Fruit fly (Drosophila melanogaster) whole organism, embryonic: ENCODE data around the gene PpV.

ENCODE experiments used
- Aef1 ChIP-seq: fragments of 200-800 bp; sonication (Bioruptor generic); IDR thresholded peaks from 3 replicates; pipeline ENCODE4 v1.3.6; 2022; ENCODE audit warnings: missing biosample characterization, missing genetic modification characterization
- Antp ChIP-seq: fragments of 200-800 bp; sonication (Bioruptor generic); optimal IDR thresholded peaks from 3 replicates; lab custom pipeline; 2016; ENCODE audit warnings: missing biosample characterization, missing genetic modification characterization
- BEAF-32 ChIP-seq: fragments of 200-800 bp; sonication (Bioruptor generic); optimal IDR thresholded peaks from 3 replicates; lab custom pipeline; 2017; ENCODE audit warnings: missing biosample characterization, missing genetic modification characterization, mild to moderate bottlenecking, moderate library complexity, missing genetic modification reagents
- CG10979 ChIP-seq: fragments of 200-800 bp; sonication (Bioruptor generic); optimal IDR thresholded peaks from 2 replicates; lab custom pipeline; 2018; ENCODE audit warnings: missing biosample characterization, mild to moderate bottlenecking, missing genetic modification characterization, moderate library complexity
- CG12391 ChIP-seq: fragments of 200-800 bp; sonication (Bioruptor generic); optimal IDR thresholded peaks from 3 replicates; lab custom pipeline; 2018; ENCODE audit warnings: missing biosample characterization, mild to moderate bottlenecking, missing genetic modification characterization, moderate library complexity
- CG13123 ChIP-seq: fragments of 200-800 bp; sonication (Bioruptor generic); optimal IDR thresholded peaks from 2 replicates; lab custom pipeline; 2016; ENCODE audit warnings: missing biosample characterization, missing genetic modification characterization
- CG14710 ChIP-seq: fragments of 200-800 bp; sonication (Bioruptor generic); optimal IDR thresholded peaks from 3 replicates; lab custom pipeline; 2019; ENCODE audit warnings: missing biosample characterization, mild to moderate bottlenecking, missing genetic modification characterization, moderate library complexity
- CG1603 ChIP-seq: fragments of 200-800 bp; sonication (Bioruptor generic); optimal IDR thresholded peaks from 2 replicates; lab custom pipeline; 2019; ENCODE audit warnings: missing biosample characterization, mild to moderate bottlenecking, missing genetic modification characterization, moderate library complexity
- CG16779 ChIP-seq: fragments of 200-800 bp; sonication (Bioruptor generic); IDR thresholded peaks from 2 replicates; pipeline ENCODE4 v1.3.6; 2022; ENCODE audit warnings: missing biosample characterization, missing genetic modification characterization
- CG17361 ChIP-seq: fragments of 200-800 bp; sonication (Bioruptor generic); IDR thresholded peaks from 3 replicates; pipeline ENCODE4 v1.3.6; 2022; ENCODE audit warnings: missing biosample characterization, missing genetic modification characterization
- CG3163 ChIP-seq: fragments of 200-800 bp; sonication (Bioruptor generic); optimal IDR thresholded peaks from 3 replicates; lab custom pipeline; 2016; ENCODE audit warnings: missing biosample characterization, missing genetic modification characterization
- CG32532 ChIP-seq: fragments of 200-800 bp; sonication (Bioruptor generic); IDR thresholded peaks from 2 replicates; pipeline ENCODE4 v1.3.6; 2022; ENCODE audit warnings: missing biosample characterization, missing genetic modification characterization
- CG3847 ChIP-seq: fragments of 200-800 bp; sonication (Bioruptor generic); IDR thresholded peaks from 2 replicates; pipeline ENCODE4 v1.3.6; 2022; ENCODE audit warnings: missing biosample characterization, missing genetic modification characterization
- CG3995 ChIP-seq: fragments of 200-800 bp; sonication (Bioruptor generic); optimal IDR thresholded peaks from 3 replicates; lab custom pipeline; 2016; ENCODE audit warnings: missing biosample characterization, missing genetic modification characterization
- CG4820 ChIP-seq: fragments of 200-800 bp; sonication (Bioruptor generic); optimal IDR thresholded peaks from 3 replicates; lab custom pipeline; 2016; ENCODE audit warnings: missing biosample characterization, missing genetic modification characterization
- CG7372 ChIP-seq: fragments of 200-800 bp; sonication (Bioruptor generic); IDR thresholded peaks from 2 replicates; pipeline ENCODE4 v1.3.6; 2022; ENCODE audit warnings: missing biosample characterization, missing genetic modification characterization
- CG8290 ChIP-seq, 3 experiments: fragments of 200-800 bp; sonication (Bioruptor generic); optimal IDR thresholded peaks; 2 replicates each; lab custom pipeline; 2016 to 2019; ENCODE audit warnings: missing biosample characterization in 3 of 3, missing genetic modification characterization in 3 of 3, mild to moderate bottlenecking in 2 of 3, moderate library complexity in 1 of 3
- CG8924 ChIP-seq: fragments of 200-800 bp; optimal IDR thresholded peaks from 3 replicates; lab custom pipeline; 2019; ENCODE audit warnings: missing biosample characterization, mild to moderate bottlenecking, missing genetic modification characterization, moderate library complexity
- Dip3 ChIP-seq: fragments of 200-800 bp; sonication (Bioruptor generic); optimal IDR thresholded peaks from 3 replicates; lab custom pipeline; 2016; ENCODE audit warnings: missing biosample characterization, missing genetic modification characterization
- Doc3 ChIP-seq: fragments of 200-800 bp; sonication (Bioruptor generic); IDR thresholded peaks from 3 replicates; pipeline ENCODE4 v1.3.6; 2022; ENCODE audit warnings: missing biosample characterization, missing genetic modification characterization; ENCODE audit not compliant: partially characterized antibody
- E2f1 ChIP-seq: fragments of 200-800 bp; sonication (Bioruptor generic); IDR thresholded peaks from 2 replicates; pipeline ENCODE4 v1.3.6; 2022; ENCODE audit warnings: missing biosample characterization, missing genetic modification characterization
- E2f2 ChIP-seq: fragments of 200-800 bp; sonication (Bioruptor generic); IDR thresholded peaks from 2 replicates; pipeline ENCODE4 v1.3.6; 2022; ENCODE audit warnings: missing biosample characterization, missing genetic modification characterization
- Fer2 ChIP-seq: fragments of 200-800 bp; sonication (Bioruptor generic); optimal IDR thresholded peaks from 2 replicates; lab custom pipeline; 2018; ENCODE audit warnings: missing biosample characterization, mild to moderate bottlenecking, missing genetic modification characterization, moderate library complexity
- H15 ChIP-seq: fragments of 200-800 bp; sonication (Bioruptor generic); IDR thresholded peaks from 3 replicates; pipeline ENCODE4 v1.3.6; 2022; ENCODE audit warnings: missing biosample characterization, missing genetic modification characterization
- MESR4 ChIP-seq: fragments of 200-800 bp; sonication (Bioruptor generic); optimal IDR thresholded peaks from 2 replicates; lab custom pipeline; 2018; ENCODE audit warnings: missing biosample characterization, mild to moderate bottlenecking, missing genetic modification characterization, moderate library complexity
- Myb ChIP-seq: fragments of 200-800 bp; sonication (Bioruptor generic); optimal IDR thresholded peaks from 2 replicates; lab custom pipeline; 2016; ENCODE audit warnings: missing biosample characterization, missing genetic modification characterization
- Nf-YC ChIP-seq: fragments of 200-800 bp; optimal IDR thresholded peaks from 3 replicates; lab custom pipeline; 2019; ENCODE audit warnings: missing biosample characterization, mild to moderate bottlenecking, missing genetic modification characterization, moderate library complexity
- Opbp ChIP-seq: fragments of 200-800 bp; sonication (Bioruptor generic); IDR thresholded peaks from 3 replicates; pipeline ENCODE4 v1.3.6; 2022; ENCODE audit warnings: missing biosample characterization, missing genetic modification characterization; ENCODE audit not compliant: partially characterized antibody
- Ptx1 ChIP-seq: fragments of 200-800 bp; sonication (Bioruptor generic); IDR thresholded peaks from 2 replicates; pipeline ENCODE4 v1.3.6; 2022; ENCODE audit warnings: missing biosample characterization, missing genetic modification characterization
- Xrp1 ChIP-seq: fragments of 200-800 bp; sonication (Bioruptor generic); IDR thresholded peaks from 2 replicates; pipeline ENCODE4 v1.3.6; 2022; ENCODE audit warnings: missing biosample characterization, missing genetic modification characterization
- ash1 ChIP-seq: fragments of 200-800 bp; sonication (Bioruptor generic); optimal IDR thresholded peaks from 2 replicates; lab custom pipeline; 2018; ENCODE audit warnings: missing biosample characterization, mild to moderate bottlenecking, missing genetic modification characterization
- bab2 ChIP-seq: fragments of 200-800 bp; sonication (Bioruptor generic); optimal IDR thresholded peaks from 2 replicates; lab custom pipeline; 2016; ENCODE audit warnings: missing biosample characterization, missing genetic modification characterization
- disco-r ChIP-seq: fragments of 200-800 bp; sonication (Bioruptor generic); optimal IDR thresholded peaks from 2 replicates; lab custom pipeline; 2016; ENCODE audit warnings: missing biosample characterization, missing genetic modification characterization
- emc ChIP-seq: fragments of 200-800 bp; sonication (Bioruptor generic); optimal IDR thresholded peaks from 2 replicates; lab custom pipeline; 2016; ENCODE audit warnings: missing biosample characterization, missing genetic modification characterization
- fd3F ChIP-seq: fragments of 200-800 bp; sonication (Bioruptor generic); optimal IDR thresholded peaks from 2 replicates; lab custom pipeline; 2018; ENCODE audit warnings: missing biosample characterization, mild to moderate bottlenecking, missing genetic modification characterization, moderate library complexity
- gem ChIP-seq: fragments of 200-800 bp; sonication (Bioruptor generic); optimal IDR thresholded peaks from 2 replicates; lab custom pipeline; 2019; ENCODE audit warnings: missing biosample characterization, mild to moderate bottlenecking, missing genetic modification characterization, moderate library complexity
- gfzf ChIP-seq: fragments of 200-800 bp; sonication (Bioruptor generic); optimal IDR thresholded peaks from 2 replicates; lab custom pipeline; 2016; ENCODE audit warnings: missing biosample characterization, mild to moderate bottlenecking, missing genetic modification characterization, moderate library complexity
- hb ChIP-seq: fragments of 200-800 bp; sonication (Bioruptor generic); IDR thresholded peaks from 3 replicates; pipeline ENCODE4 v1.3.6; 2022; ENCODE audit warnings: missing biosample characterization, missing genetic modification characterization; ENCODE audit not compliant: partially characterized antibody
- inv ChIP-seq: fragments of 200-800 bp; sonication (Bioruptor generic); IDR thresholded peaks from 2 replicates; pipeline ENCODE4 v1.3.6; 2022; ENCODE audit warnings: missing biosample characterization, missing genetic modification characterization; ENCODE audit not compliant: partially characterized antibody
- kni ChIP-seq: fragments of 200-800 bp; sonication (Bioruptor generic); optimal IDR thresholded peaks from 3 replicates; lab custom pipeline; 2017; ENCODE audit warnings: mild to moderate bottlenecking, missing biosample characterization, missing genetic modification reagents, missing genetic modification characterization
- lilli ChIP-seq: fragments of 200-800 bp; sonication (Bioruptor generic); optimal IDR thresholded peaks from 3 replicates; lab custom pipeline; 2016; ENCODE audit warnings: missing biosample characterization, missing genetic modification characterization
- maf-S ChIP-seq: fragments of 200-800 bp; sonication (Bioruptor generic); optimal IDR thresholded peaks from 2 replicates; lab custom pipeline; 2016; ENCODE audit warnings: missing biosample characterization, missing genetic modification characterization
- mirr ChIP-seq: fragments of 200-800 bp; sonication (Bioruptor generic); optimal IDR thresholded peaks from 3 replicates; lab custom pipeline; 2018; ENCODE audit warnings: missing biosample characterization, mild to moderate bottlenecking, missing genetic modification characterization
- nom ChIP-seq: fragments of 200-800 bp; sonication (Bioruptor generic); optimal IDR thresholded peaks from 2 replicates; lab custom pipeline; 2017; ENCODE audit warnings: missing biosample characterization, missing genetic modification characterization, mild to moderate bottlenecking, moderate library complexity, missing genetic modification reagents
- row ChIP-seq: fragments of 200-800 bp; sonication (Bioruptor generic); IDR thresholded peaks from 3 replicates; pipeline ENCODE4 v1.3.6; 2022; ENCODE audit warnings: missing biosample characterization, missing genetic modification characterization
- seq ChIP-seq: fragments of 200-800 bp; sonication (Bioruptor generic); IDR thresholded peaks from 2 replicates; pipeline ENCODE4 v1.3.6; 2022; ENCODE audit warnings: missing biosample characterization, missing genetic modification characterization
- slbo ChIP-seq: fragments of 200-800 bp; sonication (Bioruptor generic); IDR thresholded peaks from 2 replicates; pipeline ENCODE4 v1.3.6; 2022; ENCODE audit warnings: missing biosample characterization, missing genetic modification characterization
- ttk ChIP-seq: fragments of 200-800 bp; sonication (Bioruptor generic); IDR thresholded peaks from 2 replicates; pipeline ENCODE4 v2.1.2; 2022; ENCODE audit warnings: missing biosample characterization, missing genetic modification characterization
- wdn ChIP-seq: fragments of 200-800 bp; sonication (Bioruptor generic); IDR thresholded peaks from 2 replicates; pipeline ENCODE4 v1.3.6; 2022; ENCODE audit warnings: missing biosample characterization, missing genetic modification characterization

The PpV gene

DNA sequence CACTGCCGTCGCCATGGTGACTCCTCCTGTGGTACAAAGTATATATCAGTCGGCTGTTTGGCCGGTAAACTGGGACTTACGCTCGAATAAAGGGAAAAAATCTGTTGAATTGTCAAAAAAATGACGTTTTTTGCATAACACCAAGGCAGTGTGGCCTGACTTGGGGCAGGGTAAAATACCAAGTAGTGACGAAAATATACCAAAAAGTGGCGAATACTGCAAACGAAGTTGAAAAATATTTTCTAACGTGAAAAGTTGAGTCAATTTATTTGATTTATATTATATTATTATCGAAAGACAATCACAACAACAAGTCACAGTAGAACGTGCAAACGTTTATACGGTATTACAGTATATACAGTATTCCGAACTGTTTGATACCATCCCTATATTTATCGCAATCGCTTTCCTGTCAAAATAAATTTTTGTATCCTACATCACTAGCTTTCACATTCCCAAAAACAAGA is 22.5 kb downstream of the PpV start, which contains the start of the genes ND-B16.6 and kdn (continued):
- TF ChIP-seq MESR4 (GFP tag; lab: Kevin White, UChicago), result peak; percentile 89
- no peak for TF ChIP-seq bab2 (GFP tag; lab: Kevin White, UChicago)
- TF ChIP-seq CG8924 (tag; lab: Kevin White, UChicago), result no peak
- TF ChIP-seq Aef1 (GFP tag; lab: Robert Waterston, UW), result no peak
- no peak for TF ChIP-seq Nf-YC (tag; lab: Kevin White, UChicago)
- no peak for TF ChIP-seq Doc3 (GFP tag; lab: Robert Waterston, UW)
- no peak for TF ChIP-seq emc (GFP tag; lab: Kevin White, UChicago)
- TF ChIP-seq E2f1 (GFP tag; lab: Robert Waterston, UW), result no peak
- TF ChIP-seq Dip3, result no peak
- no peak for TF ChIP-seq Antp
- peak; percentile 46 for TF ChIP-seq BEAF-32
- TF ChIP-seq gem (tag; lab: Kevin White, UChicago), result no peak
- TF ChIP-seq fd3F (GFP tag; lab: Kevin White, UChicago), result no peak
- TF ChIP-seq gfzf, result peak; percentile 64
- no peak for TF ChIP-seq Opbp (GFP tag; lab: Robert Waterston, UW)
- no peak for TF ChIP-seq CG8290 (GFP tag; optimal IDR thresholded peaks at IDR 0.05; lab: Kevin White, UChicago)
- TF ChIP-seq CG8290 (tag; optimal IDR thresholded peaks at IDR 0.05; lab: Kevin White, UChicago), result no peak
- peak; percentile 27 for TF ChIP-seq CG1603 (tag; lab: Kevin White, UChicago)
- no peak for TF ChIP-seq CG7372 (GFP tag; lab: Robert Waterston, UW)
- TF ChIP-seq CG3995 (GFP tag; lab: Kevin White, UChicago), result peak; percentile 95
- peak; percentile 22; the same call in 2 of the 3 replicates for TF ChIP-seq row
- TF ChIP-seq hb (GFP tag; lab: Robert Waterston, UW), result no peak
- 0 out of 2 replicates have a peak, but pooled peaks have one; percentile 33 for TF ChIP-seq E2f2
- TF ChIP-seq CG10979 (tag; lab: Kevin White, UChicago), result no peak
- no peak for TF ChIP-seq seq
- TF ChIP-seq CG13123 (GFP tag; lab: Kevin White, UChicago), result no peak

DNA sequence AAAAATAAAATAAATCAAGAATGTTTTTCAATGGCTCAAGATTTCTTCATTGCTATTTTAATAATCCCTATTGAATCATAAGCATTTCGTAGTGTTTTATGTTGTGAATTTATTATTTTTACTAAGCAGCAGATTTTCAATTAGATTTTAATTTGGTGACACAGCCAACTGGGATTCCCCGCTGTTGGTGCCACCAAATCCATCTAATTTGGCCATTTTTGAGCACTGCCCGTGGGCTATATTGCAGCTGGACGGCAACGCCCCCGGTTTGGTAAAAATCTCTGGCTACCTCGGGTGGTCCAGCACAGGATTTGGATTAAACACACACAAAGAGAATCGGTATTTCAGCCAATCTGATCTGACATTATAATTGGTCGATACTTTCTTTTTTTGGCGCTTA is 23.5 kb downstream of the PpV start:
- TF ChIP-seq CG16779 (GFP tag; lab: Robert Waterston, UW) (no peak), CG4820 (GFP tag; lab: Kevin White, UChicago) (no peak), Fer2 (tag; lab: Kevin White, UChicago) (no peak), inv (GFP tag; lab: Robert Waterston, UW) (no peak), slbo (GFP tag; lab: Robert Waterston, UW) (no peak)
- TF ChIP-seq, all 482 proteins: peak for 0

DNA sequence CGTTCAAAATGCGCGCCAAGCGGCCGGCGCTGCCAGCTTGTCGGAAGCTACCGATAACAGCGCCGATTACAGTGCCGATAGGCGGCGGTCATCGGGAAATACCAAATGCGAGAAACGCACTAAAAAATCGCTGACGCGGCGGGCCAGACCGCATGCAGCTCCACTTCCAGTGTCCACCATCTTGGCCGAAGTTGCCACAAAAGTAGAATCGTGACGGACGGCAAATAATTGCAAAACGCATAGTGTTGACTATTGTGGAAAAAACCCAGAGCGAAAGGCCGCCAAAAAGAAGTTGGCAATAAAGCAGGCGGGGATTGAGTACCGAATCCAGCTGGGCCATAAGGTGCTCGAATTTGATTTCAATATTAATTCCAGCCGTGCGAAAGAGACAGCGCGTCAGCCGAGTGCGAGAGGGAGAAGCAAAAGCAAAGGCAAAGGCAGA is 25.8 kb downstream of the PpV start, which contains the start of gene CG3847:
Gene CG3847, plus strand, starts transcription at position 178 of the 442 bp plus-strand sequence.
- TF ChIP-seq Myb (peak; percentile 97), CG3163 (GFP tag; lab: Kevin White, UChicago) (peak; percentile 30), mirr (GFP tag; lab: Kevin White, UChicago) (peak; percentile 26), ash1 (GFP tag; lab: Kevin White, UChicago) (no peak), CG12391 (tag; lab: Kevin White, UChicago) (peak; percentile 33), kni (GFP tag; lab: Kevin White, UChicago) (peak; percentile 53), Xrp1 (GFP tag; lab: Robert Waterston, UW) (no peak), CG3847 (GFP tag; lab: Robert Waterston, UW) (peak; percentile 99), nom (GFP tag; lab: Kevin White, UChicago) (peak; percentile 43), disco-r (no peak), H15 (GFP tag; lab: Robert Waterston, UW) (no peak), maf-S (GFP tag; lab: Kevin White, UChicago) (peak; percentile 34), Opbp (GFP tag; lab: Robert Waterston, UW) (peak; percentile 70), ttk (GFP tag; lab: Robert Waterston, UW) (no peak), wdn (0 out of 2 replicates have a peak, but pooled peaks have one; percentile 25), lilli (peak; percentile 55), CG32532 (GFP tag; lab: Robert Waterston, UW) (peak; percentile 44), CG14710 (peak; percentile 92), CG17361 (GFP tag; lab: Robert Waterston, UW) (peak; percentile 55; the same call in 2 of the 3 replicates), Ptx1 (GFP tag; lab: Robert Waterston, UW) (0 out of 2 replicates have a peak, but pooled peaks have one; percentile 31)
